Fruit fly (Drosophila melanogaster) whole organism, prepupa: ENCODE data around the gene CG14082.

ENCODE experiments used
- Blimp-1 ChIP-seq: fragments of 200-800 bp; sonication (Bioruptor generic); optimal IDR thresholded peaks from 3 replicates; lab custom pipeline; 2017; ENCODE audit warnings: missing biosample characterization, missing genetic modification characterization, mild to moderate bottlenecking, moderate library complexity, missing genetic modification reagents
- CG10631 ChIP-seq: fragments of 200-800 bp; sonication (Bioruptor generic); optimal IDR thresholded peaks from 2 replicates; lab custom pipeline; 2016; ENCODE audit warnings: missing biosample characterization, missing genetic modification characterization
- CG10669 ChIP-seq: fragments of 200-800 bp; sonication (Bioruptor generic); optimal IDR thresholded peaks from 3 replicates; lab custom pipeline; 2018; ENCODE audit warnings: missing biosample characterization, mild to moderate bottlenecking, missing genetic modification characterization, moderate library complexity
- CG11762 ChIP-seq: fragments of 200-800 bp; sonication (Bioruptor generic); optimal IDR thresholded peaks from 3 replicates; lab custom pipeline; 2016; ENCODE audit warnings: missing biosample characterization, missing genetic modification characterization; ENCODE audit not compliant: insufficient read depth
- CG11902 ChIP-seq: fragments of 200-800 bp; sonication (Bioruptor generic); optimal IDR thresholded peaks from 3 replicates; lab custom pipeline; 2016; ENCODE audit warnings: missing biosample characterization, missing genetic modification characterization
- CG15336 ChIP-seq: fragments of 200-800 bp; sonication (Bioruptor generic); IDR thresholded peaks from 2 replicates; pipeline ENCODE4 v1.3.6; 2022; ENCODE audit warnings: missing biosample characterization, missing genetic modification characterization
- CG1621 ChIP-seq: fragments of 200-800 bp; sonication (Bioruptor generic); optimal IDR thresholded peaks from 3 replicates; lab custom pipeline; 2018; ENCODE audit warnings: missing biosample characterization, mild to moderate bottlenecking, missing genetic modification characterization
- CG3032 ChIP-seq: fragments of 200-800 bp; optimal IDR thresholded peaks from 2 replicates; lab custom pipeline; 2019; ENCODE audit warnings: missing biosample characterization, mild to moderate bottlenecking, missing genetic modification characterization, moderate library complexity
- CG31627 ChIP-seq: fragments of 200-800 bp; sonication (Bioruptor generic); optimal IDR thresholded peaks from 3 replicates; lab custom pipeline; 2016; ENCODE audit warnings: missing biosample characterization, missing genetic modification characterization
- CG32006 ChIP-seq: fragments of 200-800 bp; sonication (Bioruptor generic); optimal IDR thresholded peaks from 3 replicates; lab custom pipeline; 2017; ENCODE audit warnings: missing biosample characterization, mild to moderate bottlenecking, missing genetic modification characterization
- CG34406 ChIP-seq: fragments of 200-800 bp; sonication (Bioruptor generic); optimal IDR thresholded peaks from 3 replicates; lab custom pipeline; 2016; ENCODE audit warnings: missing biosample characterization, missing genetic modification characterization
- CG4318 ChIP-seq: fragments of 200-800 bp; sonication (Bioruptor generic); optimal IDR thresholded peaks from 3 replicates; lab custom pipeline; 2017; ENCODE audit warnings: missing biosample characterization, mild to moderate bottlenecking, missing genetic modification characterization
- CG6163 ChIP-seq: fragments of 200-800 bp; sonication (Bioruptor generic); IDR thresholded peaks from 3 replicates; pipeline ENCODE4 v1.3.6; 2022; ENCODE audit warnings: missing biosample characterization, missing genetic modification characterization
- CG6792 ChIP-seq: fragments of 200-800 bp; sonication (Bioruptor generic); optimal IDR thresholded peaks from 3 replicates; lab custom pipeline; 2016; ENCODE audit warnings: missing biosample characterization, missing genetic modification characterization
- CG6808 ChIP-seq: fragments of 200-800 bp; sonication (Bioruptor generic); optimal IDR thresholded peaks from 3 replicates; lab custom pipeline; 2017; ENCODE audit warnings: missing biosample characterization, missing genetic modification characterization, mild to moderate bottlenecking, moderate library complexity, missing genetic modification reagents
- CG6854 ChIP-seq: fragments of 200-800 bp; sonication (Bioruptor generic); optimal IDR thresholded peaks from 2 replicates; lab custom pipeline; 2017; ENCODE audit warnings: missing biosample characterization, mild to moderate bottlenecking, missing genetic modification characterization
- CG8119 ChIP-seq: fragments of 200-800 bp; sonication (Bioruptor generic); IDR thresholded peaks from 3 replicates; pipeline ENCODE4 v1.3.6; 2022; ENCODE audit warnings: missing biosample characterization, missing genetic modification characterization
- CG8319 ChIP-seq: fragments of 200-800 bp; sonication (Bioruptor generic); optimal IDR thresholded peaks from 3 replicates; lab custom pipeline; 2016; ENCODE audit warnings: missing biosample characterization, missing genetic modification characterization
- CG8632 ChIP-seq: fragments of 200-800 bp; sonication (Bioruptor generic); optimal IDR thresholded peaks from 3 replicates; lab custom pipeline; 2016; ENCODE audit warnings: missing biosample characterization, missing genetic modification characterization
- CG9139 ChIP-seq: fragments of 200-800 bp; sonication (Bioruptor generic); optimal IDR thresholded peaks from 3 replicates; lab custom pipeline; 2017; ENCODE audit warnings: missing biosample characterization, mild to moderate bottlenecking, missing genetic modification characterization
- Eip75B ChIP-seq: fragments of 200-800 bp; sonication (Bioruptor generic); optimal IDR thresholded peaks from 3 replicates; lab custom pipeline; 2016; ENCODE audit warnings: missing biosample characterization, missing genetic modification characterization
- Eip78C ChIP-seq: fragments of 200-800 bp; sonication (Bioruptor generic); peaks from one replicate; lab custom pipeline; 2016; ENCODE audit warnings: missing biosample characterization, missing genetic modification characterization
- Eip93F ChIP-seq: fragments of 200-800 bp; sonication (Bioruptor generic); optimal IDR thresholded peaks from 2 replicates; lab custom pipeline; 2016; ENCODE audit warnings: missing biosample characterization, mild to moderate bottlenecking, missing genetic modification characterization
- Ets21C ChIP-seq: fragments of 200-800 bp; sonication (Bioruptor generic); optimal IDR thresholded peaks from 3 replicates; lab custom pipeline; 2016; ENCODE audit warnings: missing biosample characterization, missing genetic modification characterization
- Gug ChIP-seq: fragments of 200-800 bp; sonication (Bioruptor generic); IDR thresholded peaks from 2 replicates; pipeline ENCODE4 v1.3.6; 2022; ENCODE audit warnings: missing biosample characterization, missing genetic modification characterization
- Hr38 ChIP-seq: sonication (Bioruptor generic); optimal IDR thresholded peaks from 2 replicates; lab custom pipeline; 2016; ENCODE audit warnings: missing biosample characterization, missing genetic modification characterization
- Hr4 ChIP-seq: fragments of 200-800 bp; sonication (Bioruptor generic); optimal IDR thresholded peaks from 3 replicates; lab custom pipeline; 2016; ENCODE audit warnings: missing biosample characterization, missing genetic modification characterization
- Lpt ChIP-seq: fragments of 200-800 bp; sonication (Bioruptor generic); optimal IDR thresholded peaks from 3 replicates; lab custom pipeline; 2016; ENCODE audit warnings: missing biosample characterization, missing genetic modification characterization
- Smox ChIP-seq: fragments of 200-800 bp; sonication (Bioruptor generic); optimal IDR thresholded peaks from 3 replicates; lab custom pipeline; 2016; ENCODE audit warnings: missing biosample characterization, missing genetic modification characterization
- Sox102F ChIP-seq: fragments of 200-800 bp; sonication (Bioruptor generic); optimal IDR thresholded peaks from 2 replicates; lab custom pipeline; 2016; ENCODE audit warnings: missing biosample characterization, mild to moderate bottlenecking, missing genetic modification characterization
- Sox14 ChIP-seq: fragments of 200-800 bp; sonication (Bioruptor generic); optimal IDR thresholded peaks from 3 replicates; lab custom pipeline; 2016; ENCODE audit warnings: missing biosample characterization, missing genetic modification characterization
- Sox15 ChIP-seq: fragments of 200-800 bp; sonication (Bioruptor generic); optimal IDR thresholded peaks from 3 replicates; lab custom pipeline; 2016; ENCODE audit warnings: missing biosample characterization, missing genetic modification characterization
- achi ChIP-seq: fragments of 200-800 bp; sonication (Bioruptor generic); optimal IDR thresholded peaks from 3 replicates; lab custom pipeline; 2016; ENCODE audit warnings: missing biosample characterization, missing genetic modification characterization
- dac ChIP-seq: fragments of 200-800 bp; sonication (Bioruptor generic); optimal IDR thresholded peaks from 2 replicates; lab custom pipeline; 2017; ENCODE audit warnings: missing biosample characterization, mild to moderate bottlenecking, missing genetic modification characterization
- dsx ChIP-seq: fragments of 200-800 bp; optimal IDR thresholded peaks from 3 replicates; lab custom pipeline; 2019; ENCODE audit warnings: missing biosample characterization, mild to moderate bottlenecking, missing genetic modification characterization, moderate library complexity; ENCODE audit not compliant: poor library complexity, severe bottlenecking
- eg ChIP-seq: fragments of 200-800 bp; sonication (Bioruptor generic); IDR thresholded peaks from 3 replicates; pipeline ENCODE4 v1.3.6; 2022; ENCODE audit warnings: missing biosample characterization, missing genetic modification characterization
- fd59A ChIP-seq: fragments of 200-800 bp; sonication (Bioruptor generic); optimal IDR thresholded peaks from 2 replicates; lab custom pipeline; 2017; ENCODE audit warnings: missing biosample characterization, mild to moderate bottlenecking, missing genetic modification characterization, missing genetic modification reagents
- fd85E ChIP-seq: fragments of 200-800 bp; sonication (Bioruptor generic); optimal IDR thresholded peaks from 3 replicates; lab custom pipeline; 2016; ENCODE audit warnings: missing biosample characterization, missing genetic modification characterization
- fkh ChIP-seq: fragments of 200-800 bp; sonication (Bioruptor generic); optimal IDR thresholded peaks from 3 replicates; lab custom pipeline; 2017; ENCODE audit warnings: missing biosample characterization, mild to moderate bottlenecking, missing genetic modification characterization, moderate library complexity
- net ChIP-seq: fragments of 200-800 bp; sonication (Bioruptor generic); optimal IDR thresholded peaks from 3 replicates; lab custom pipeline; 2016; ENCODE audit warnings: missing biosample characterization, missing genetic modification characterization
- pdm3 ChIP-seq: fragments of 200-800 bp; sonication (Bioruptor generic); optimal IDR thresholded peaks from 3 replicates; lab custom pipeline; 2016; ENCODE audit warnings: missing biosample characterization, missing genetic modification characterization
- salr ChIP-seq, 2 experiments: fragments of 200-800 bp; sonication (Bioruptor generic); optimal IDR thresholded peaks; 3 replicates each; lab custom pipeline; 2016 to 2018; ENCODE audit warnings: missing biosample characterization in 2 of 2, missing genetic modification characterization in 2 of 2, mild to moderate bottlenecking in 1 of 2
- spab ChIP-seq: fragments of 200-800 bp; sonication (Bioruptor generic); optimal IDR thresholded peaks from 2 replicates; lab custom pipeline; 2017; ENCODE audit warnings: missing biosample characterization, mild to moderate bottlenecking, missing genetic modification characterization, missing genetic modification reagents
- ss ChIP-seq, 2 experiments: fragments of 200-800 bp; sonication (Bioruptor generic); optimal IDR thresholded peaks; 2 replicates in 1 of 2; 3 replicates in 1 of 2; lab custom pipeline; 2017 to 2018; ENCODE audit warnings: mild to moderate bottlenecking in 2 of 2, missing biosample characterization in 2 of 2, missing genetic modification characterization in 2 of 2, moderate library complexity in 1 of 2
- topi ChIP-seq: fragments of 200-800 bp; sonication (Bioruptor generic); optimal IDR thresholded peaks from 3 replicates; lab custom pipeline; 2016; ENCODE audit warnings: missing biosample characterization, missing genetic modification characterization
- vri ChIP-seq: fragments of 200-800 bp; sonication (Bioruptor generic); optimal IDR thresholded peaks from 3 replicates; lab custom pipeline; 2016; ENCODE audit warnings: missing biosample characterization, mild to moderate bottlenecking, missing genetic modification characterization

Gene CG14082

DNA sequence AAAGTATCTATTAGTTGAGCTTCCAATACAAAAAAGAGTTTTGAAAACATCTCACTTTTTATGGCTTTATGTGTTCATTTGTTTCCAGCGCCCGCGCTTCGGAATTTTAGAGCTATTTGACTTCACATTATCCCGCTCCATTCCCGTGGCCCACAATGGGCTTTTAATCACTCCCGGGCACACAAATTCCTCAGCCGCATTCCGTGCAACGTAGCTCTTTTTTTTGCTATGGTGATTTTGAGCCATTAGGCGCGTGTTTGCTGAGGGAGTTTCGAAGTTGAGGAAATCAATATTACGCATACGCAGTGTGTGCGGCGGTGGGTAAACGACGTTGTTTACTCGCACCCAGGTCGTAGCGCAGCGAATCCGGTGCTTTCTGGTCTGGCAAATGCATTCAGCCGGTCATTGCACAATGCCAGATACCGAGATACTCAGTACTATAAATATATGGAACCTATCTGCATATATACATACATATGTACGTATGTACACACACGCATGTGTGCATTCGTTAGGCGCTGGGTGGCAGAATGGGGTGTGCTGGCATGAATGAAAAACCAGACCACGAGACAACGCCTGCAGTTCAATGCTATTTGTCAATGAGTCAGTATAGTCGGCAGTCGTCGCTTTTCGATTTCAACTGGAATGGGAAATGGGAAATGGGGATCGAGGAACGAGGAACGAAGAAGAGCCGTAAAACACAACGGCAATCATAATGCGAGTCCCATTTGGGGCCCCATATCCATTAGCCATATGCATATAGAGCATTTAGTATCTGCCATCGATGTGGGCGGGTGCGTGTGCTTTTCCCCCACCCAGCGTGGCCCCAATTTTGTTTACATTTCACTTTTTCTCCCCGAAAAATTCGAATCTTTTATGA lies 65.5 kb downstream of the CG14082 start (continued):
- TF ChIP-seq Gug (GFP tag; lab: Robert Waterston, UW) (no peak), CG32006 (GFP tag; lab: Kevin White, UChicago) (no peak), spab (peak; percentile 3), CG8119 (GFP tag; lab: Robert Waterston, UW) (no peak), CG15336 (GFP tag; lab: Robert Waterston, UW) (no peak), CG6163 (no peak; the same call in 2 of the 3 replicates), Sox15 (GFP tag; lab: Kevin White, UChicago) (no peak), CG6854 (GFP tag; lab: Kevin White, UChicago) (no peak), pdm3 (no peak), CG4318 (GFP tag; lab: Kevin White, UChicago) (no peak)
- TF ChIP-seq, all 60 proteins: peak for 7

DNA sequence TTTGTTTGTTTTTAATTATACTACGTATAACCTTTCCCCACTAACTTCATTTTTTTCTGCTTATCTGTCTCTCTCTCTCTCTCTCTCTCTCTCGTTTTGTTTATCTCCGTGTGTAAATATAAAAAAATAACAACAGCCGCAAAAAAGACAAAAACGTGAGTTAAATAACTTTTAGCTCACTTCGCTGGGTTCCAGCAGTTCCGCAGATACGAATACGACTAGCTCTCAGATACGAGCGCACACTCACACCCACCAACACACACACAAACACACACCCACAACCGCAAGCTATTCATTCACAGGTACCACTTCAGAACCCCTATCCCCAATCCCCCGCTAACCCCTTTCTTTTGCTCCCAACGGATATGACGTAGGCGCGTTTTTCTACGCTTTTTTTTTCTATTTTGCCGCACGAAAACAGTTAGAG lies 66.6 kb downstream of the CG14082 start:
- TF ChIP-seq Sox14 (GFP tag; lab: Kevin White, UChicago) (no peak), Sox15 (GFP tag; lab: Kevin White, UChicago) (no peak), CG31627 (GFP tag; lab: Kevin White, UChicago) (no peak), net (peak; percentile 64), spab (peak; percentile 46), topi (no peak), CG10631 (no peak), ss (GFP tag; optimal IDR thresholded peaks at IDR 0.05; lab: Kevin White, UChicago) (peak; percentile 83 to 95), Sox102F (GFP tag; lab: Kevin White, UChicago) (no peak), Ets21C (GFP tag; lab: Kevin White, UChicago) (no peak), Hr38 (GFP tag; lab: Kevin White, UChicago) (no peak), CG4318 (GFP tag; lab: Kevin White, UChicago) (no peak), CG6792 (GFP tag; lab: Kevin White, UChicago) (no peak), dsx (GFP tag; lab: Kevin White, UChicago) (peak; percentile 70), eg (GFP tag; lab: Robert Waterston, UW) (peak; percentile 81), fd59A (GFP tag; lab: Kevin White, UChicago) (peak; percentile 39), CG1621 (tag; lab: Kevin White, UChicago) (peak; percentile 85), salr (GFP tag; optimal IDR thresholded peaks at IDR 0.05; lab: Kevin White, UChicago) (peak in 1 of 2 experiments; percentile 55), Gug (GFP tag; lab: Robert Waterston, UW) (peak; percentile 44; the same call in 1 of the 2 replicates), Hr4 (no peak), Eip75B (GFP tag; lab: Kevin White, UChicago) (peak; percentile 60), CG8632 (GFP tag; lab: Kevin White, UChicago) (peak; percentile 42), fkh (peak; percentile 92), CG6808 (GFP tag; lab: Kevin White, UChicago) (peak; percentile 84), vri (peak; percentile 76), CG32006 (GFP tag; lab: Kevin White, UChicago) (peak; percentile 46), Lpt (GFP tag; lab: Kevin White, UChicago) (peak; percentile 24), CG34406 (GFP tag; lab: Kevin White, UChicago) (peak; percentile 36), pdm3 (peak; percentile 37), CG3032 (tag; lab: Kevin White, UChicago) (peak; percentile 73), fd85E (GFP tag; lab: Kevin White, UChicago) (no peak), CG6854 (GFP tag; lab: Kevin White, UChicago) (no peak), CG10669 (peak; percentile 73), CG11902 (GFP tag; lab: Kevin White, UChicago) (no peak), Smox (GFP tag; lab: Kevin White, UChicago) (no peak), CG11762 (peak; percentile 6), Eip93F (GFP tag; lab: Kevin White, UChicago) (no peak), Blimp-1 (GFP tag; lab: Kevin White, UChicago) (no peak), dac (GFP tag; lab: Kevin White, UChicago) (no peak), CG8319 (GFP tag; lab: Kevin White, UChicago) (no peak), achi (GFP tag; lab: Kevin White, UChicago) (no peak), Eip78C (GFP tag; lab: Kevin White, UChicago) (peak; percentile 73), CG9139 (GFP tag; lab: Kevin White, UChicago) (peak; percentile 93), CG15336 (GFP tag; lab: Robert Waterston, UW) (peak; percentile 58)
